Worm (Caenorhabditis elegans): ENCODE measurements around the gene sams-1.

DNA sequence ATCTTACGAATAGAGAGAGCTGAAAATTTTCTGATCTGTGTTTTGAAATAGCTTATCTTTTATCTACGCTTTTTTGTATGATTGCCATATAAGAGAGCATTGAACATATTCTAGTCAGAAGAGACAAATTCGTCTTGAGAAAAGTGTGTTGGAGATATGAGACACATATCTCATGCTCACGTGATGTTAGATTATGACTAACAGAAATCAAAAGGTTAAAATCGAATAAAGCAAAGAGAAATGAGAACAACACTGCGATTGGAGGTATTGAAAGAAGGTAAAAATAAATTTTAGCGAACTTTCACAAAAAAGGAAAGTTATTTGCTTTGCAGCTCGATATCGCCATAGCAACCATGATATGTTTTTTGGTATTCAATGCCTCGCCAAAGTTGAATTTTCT is 16.3 kb downstream of the sams-1 start, which contains the start of gene nhr-167:
- TF ChIP-seq him-1 (tag; optimal IDR thresholded peaks at IDR 0.05): no peak
- TF ChIP-seq W03F9.2 (tag; optimal IDR thresholded peaks at IDR 0.05): no peak
- TF ChIP-seq dao-5 (tag; optimal IDR thresholded peaks at IDR 0.05): no peak
